Worm (Caenorhabditis elegans) whole organism, L4 larva: ENCODE measurements around the gene K07H8.5.

ENCODE experiments used
- F26F4.8 ChIP-seq: fragments of 200-800 bp; sonication (Bioruptor generic); conservative IDR thresholded peaks from 2 replicates; pipeline ENCODE4 v1.3.6; 2022; ENCODE audit warnings: missing genetic modification characterization, missing compliant biosample characterization
- F37D6.2 ChIP-seq: sonication (generic microtip); optimal IDR thresholded peaks from 2 replicates; lab custom pipeline; 2016; ENCODE audit warnings: mild to moderate bottlenecking, missing genetic modification characterization, missing compliant biosample characterization
- T20F7.1 ChIP-seq: fragments of 200-800 bp; sonication (Bioruptor generic); optimal IDR thresholded peaks from 2 replicates; lab custom pipeline; 2018; ENCODE audit warnings: mild to moderate bottlenecking, missing genetic modification characterization, missing compliant biosample characterization
- T26A8.4 ChIP-seq: fragments of 200-800 bp; sonication (Bioruptor generic); IDR thresholded peaks from 2 replicates; pipeline ENCODE4 v1.3.6; 2022; ENCODE audit warnings: missing genetic modification characterization, missing compliant biosample characterization
- Y48G9A.11 ChIP-seq: fragments of 200-800 bp; sonication (Bioruptor generic); IDR thresholded peaks from 2 replicates; pipeline ENCODE4 v1.3.6; 2022; ENCODE audit warnings: missing genetic modification reagents, missing genetic modification characterization, missing compliant biosample characterization
- Y5F2A.4 ChIP-seq: fragments of 200-800 bp; sonication (Bioruptor generic); optimal IDR thresholded peaks from 2 replicates; lab custom pipeline; 2018; ENCODE audit warnings: mild to moderate bottlenecking, missing genetic modification characterization, missing compliant biosample characterization
- ZK337.2 ChIP-seq: fragments of 200-800 bp; sonication (Bioruptor generic); IDR thresholded peaks from 2 replicates; pipeline ENCODE4 v1.3.6; 2022; ENCODE audit warnings: missing genetic modification reagents, missing genetic modification characterization, missing compliant biosample characterization
- aha-1 ChIP-seq: fragments of 150-350 bp; peaks from one replicate; lab custom pipeline; 2014; ENCODE audit warnings: missing biosample characterization, missing genetic modification characterization
- attf-4 ChIP-seq: sonication (generic microtip); optimal IDR thresholded peaks from 3 replicates; lab custom pipeline; 2017; ENCODE audit warnings: missing biosample characterization, missing genetic modification characterization
- ceh-20 ChIP-seq: fragments of 200-800 bp; sonication (Bioruptor generic); IDR thresholded peaks from 2 replicates; pipeline ENCODE4 v1.3.6; 2022; ENCODE audit warnings: missing genetic modification reagents, missing genetic modification characterization, missing compliant biosample characterization
- ceh-28 ChIP-seq: fragments of 150-350 bp; optimal IDR thresholded peaks from 2 replicates; lab custom pipeline; 2014; ENCODE audit warnings: missing biosample characterization, missing genetic modification reagents, missing genetic modification characterization
- ceh-32 ChIP-seq: sonication (generic microtip); optimal IDR thresholded peaks from 2 replicates; lab custom pipeline; 2016; ENCODE audit warnings: mild to moderate bottlenecking, missing genetic modification characterization, missing compliant biosample characterization; ENCODE audit not compliant: poor library complexity
- ceh-62 ChIP-seq: sonication (generic microtip); optimal IDR thresholded peaks from 2 replicates; lab custom pipeline; 2017; ENCODE audit warnings: missing biosample characterization, missing genetic modification characterization
- ces-1 ChIP-seq: fragments of 150-350 bp; sonication (generic microtip); optimal IDR thresholded peaks from 4 replicates; lab custom pipeline; 2014; ENCODE audit warnings: missing biosample characterization, missing genetic modification reagents, missing genetic modification characterization
- cey-2 ChIP-seq: sonication (generic microtip); optimal IDR thresholded peaks from 3 replicates; lab custom pipeline; 2017; ENCODE audit warnings: missing genetic modification characterization, mild to moderate bottlenecking, missing compliant biosample characterization, antibody characterized with exemption, borderline replicate concordance; ENCODE audit not compliant: insufficient read depth
- daf-12 ChIP-seq: fragments of 150-350 bp; optimal IDR thresholded peaks from 2 replicates; lab custom pipeline; 2014; ENCODE audit warnings: missing biosample characterization, missing genetic modification reagents, missing genetic modification characterization
- dmd-6 ChIP-seq: fragments of 200-800 bp; sonication (Bioruptor generic); IDR thresholded peaks from 2 replicates; pipeline ENCODE4 v1.3.6; 2022; ENCODE audit warnings: missing genetic modification reagents, missing genetic modification characterization, missing compliant biosample characterization
- dmd-8 ChIP-seq: fragments of 200-800 bp; sonication (Bioruptor generic); IDR thresholded peaks from 2 replicates; pipeline ENCODE4 v1.3.6; 2022; ENCODE audit warnings: missing genetic modification characterization, missing compliant biosample characterization
- duxl-1 ChIP-seq: sonication (generic microtip); optimal IDR thresholded peaks from 2 replicates; lab custom pipeline; 2016; ENCODE audit warnings: mild to moderate bottlenecking, missing genetic modification characterization, moderate library complexity, missing compliant biosample characterization; ENCODE audit not compliant: poor library complexity
- fos-1 ChIP-seq: fragments of 150-350 bp; optimal IDR thresholded peaks from 2 replicates; lab custom pipeline; 2014; ENCODE audit warnings: missing biosample characterization, missing genetic modification characterization
- gei-8 ChIP-seq: fragments of 200-800 bp; sonication (Bioruptor generic); optimal IDR thresholded peaks from 2 replicates; lab custom pipeline; 2018; ENCODE audit warnings: mild to moderate bottlenecking, missing genetic modification characterization, missing compliant biosample characterization
- hlh-30 ChIP-seq: sonication (generic microtip); optimal IDR thresholded peaks from 2 replicates; lab custom pipeline; 2017; ENCODE audit warnings: antibody characterized with exemption, mild to moderate bottlenecking, missing genetic modification characterization, missing compliant biosample characterization; ENCODE audit not compliant: insufficient read depth
- hmg-1.1 ChIP-seq: fragments of 200-800 bp; sonication (Bioruptor generic); IDR thresholded peaks from 2 replicates; pipeline ENCODE4 v1.3.6; 2022; ENCODE audit warnings: missing genetic modification reagents, missing genetic modification characterization, missing compliant biosample characterization
- lim-7 ChIP-seq: fragments of 200-800 bp; sonication (Bioruptor generic); IDR thresholded peaks from 2 replicates; pipeline ENCODE4 v1.3.6; 2022; ENCODE audit warnings: missing genetic modification characterization, missing compliant biosample characterization
- lin-13 ChIP-seq: fragments of 150-350 bp; optimal IDR thresholded peaks from 2 replicates; lab custom pipeline; 2014; ENCODE audit warnings: missing biosample characterization, missing genetic modification reagents, missing genetic modification characterization
- lin-29 ChIP-seq: fragments of 200-800 bp; sonication (Bioruptor generic); IDR thresholded peaks from 2 replicates; pipeline ENCODE4 v1.3.6; 2022; ENCODE audit warnings: missing genetic modification reagents, missing genetic modification characterization, missing compliant biosample characterization
- lir-3 ChIP-seq: sonication (generic microtip); optimal IDR thresholded peaks from 2 replicates; lab custom pipeline; 2016; ENCODE audit warnings: mild to moderate bottlenecking, missing genetic modification characterization, missing compliant biosample characterization
- mep-1 ChIP-seq: fragments of 150-350 bp; sonication (generic microtip); optimal IDR thresholded peaks from 3 replicates; lab custom pipeline; 2014; ENCODE audit warnings: missing biosample characterization, missing genetic modification characterization
- mes-2 ChIP-seq: sonication (generic microtip); optimal IDR thresholded peaks from 2 replicates; lab custom pipeline; 2016; ENCODE audit warnings: missing genotype, mild to moderate bottlenecking, missing genetic modification characterization, missing compliant biosample characterization; ENCODE audit not compliant: poor library complexity, severe bottlenecking
- mxl-3 ChIP-seq: fragments of 200-800 bp; sonication (Bioruptor generic); optimal IDR thresholded peaks from 2 replicates; lab custom pipeline; 2018; ENCODE audit warnings: mild to moderate bottlenecking, missing genetic modification characterization, missing compliant biosample characterization
- nhr-10 ChIP-seq: fragments of 150-350 bp; optimal IDR thresholded peaks from 2 replicates; lab custom pipeline; 2014; ENCODE audit warnings: missing biosample characterization, missing genetic modification characterization
- nhr-102 ChIP-seq: sonication (generic microtip); optimal IDR thresholded peaks from 2 replicates; lab custom pipeline; 2016; ENCODE audit warnings: mild to moderate bottlenecking, missing genetic modification characterization, moderate library complexity, missing compliant biosample characterization
- nhr-11 ChIP-seq: fragments of 150-350 bp; optimal IDR thresholded peaks from 2 replicates; lab custom pipeline; 2014; ENCODE audit warnings: missing biosample characterization, missing genetic modification characterization
- nhr-111 ChIP-seq: fragments of 200-800 bp; sonication (Bioruptor generic); optimal IDR thresholded peaks from 2 replicates; lab custom pipeline; 2018; ENCODE audit warnings: mild to moderate bottlenecking, missing genetic modification characterization, missing compliant biosample characterization
- nhr-237 ChIP-seq: sonication (generic microtip); optimal IDR thresholded peaks from 2 replicates; lab custom pipeline; 2017; ENCODE audit warnings: missing biosample characterization, missing genetic modification characterization
- nhr-28 ChIP-seq: fragments of 150-350 bp; optimal IDR thresholded peaks from 2 replicates; lab custom pipeline; 2014; ENCODE audit warnings: missing biosample characterization, missing genetic modification characterization
- nhr-42 ChIP-seq: fragments of 200-800 bp; sonication (Bioruptor generic); IDR thresholded peaks from 2 replicates; pipeline ENCODE4 v1.3.6; 2022; ENCODE audit warnings: missing genetic modification characterization, missing compliant biosample characterization
- nhr-48 ChIP-seq: sonication (generic microtip); optimal IDR thresholded peaks from 2 replicates; lab custom pipeline; 2016; ENCODE audit warnings: mild to moderate bottlenecking, missing genetic modification characterization, missing compliant biosample characterization
- nhr-77 ChIP-seq: fragments of 150-350 bp; optimal IDR thresholded peaks from 2 replicates; lab custom pipeline; 2014; ENCODE audit warnings: missing biosample characterization, missing genetic modification characterization
- pha-4 ChIP-seq, 2 experiments: fragments of 150-350 bp in 1 of 2; fragments of 200-800 bp in 1 of 2; sonication (Bioruptor generic) in 1 of 2; IDR thresholded peaks in 1 of 2; optimal IDR thresholded peaks in 1 of 2; 2 replicates each; pipeline versions ENCODE4 v1.3.6 to Lab custom; 2014 to 2022; ENCODE audit warnings: missing genetic modification characterization in 2 of 2, missing genetic modification reagents in 2 of 2, missing biosample characterization in 1 of 2, missing compliant biosample characterization in 1 of 2
- pqm-1 ChIP-seq: sonication (generic microtip); optimal IDR thresholded peaks from 2 replicates; lab custom pipeline; 2017; ENCODE audit warnings: missing biosample characterization, missing genetic modification characterization
- rbr-2 ChIP-seq: sonication (generic microtip); optimal IDR thresholded peaks from 2 replicates; lab custom pipeline; 2016; ENCODE audit warnings: missing genotype, missing genetic modification characterization, missing compliant biosample characterization
- set-16 ChIP-seq: fragments of 200-800 bp; sonication (Bioruptor generic); IDR thresholded peaks from 2 replicates; pipeline ENCODE4 v1.3.6; 2022; ENCODE audit warnings: missing genetic modification reagents, missing genetic modification characterization, missing compliant biosample characterization
- snpc-1.2 ChIP-seq: fragments of 200-800 bp; sonication (Bioruptor generic); IDR thresholded peaks from 2 replicates; pipeline ENCODE4 v1.3.6; 2022; ENCODE audit warnings: missing genetic modification reagents, missing genetic modification characterization, missing compliant biosample characterization
- snpc-4 ChIP-seq: fragments of 150-350 bp; optimal IDR thresholded peaks from 2 replicates; lab custom pipeline; 2014; ENCODE audit warnings: missing biosample characterization, missing genetic modification characterization
- spr-1 ChIP-seq: sonication (generic microtip); optimal IDR thresholded peaks from 2 replicates; lab custom pipeline; 2016; ENCODE audit warnings: mild to moderate bottlenecking, missing genetic modification characterization, missing compliant biosample characterization
- tag-97 ChIP-seq: fragments of 200-800 bp; sonication (Bioruptor generic); IDR thresholded peaks from 2 replicates; pipeline ENCODE4 v1.3.6; 2022; ENCODE audit warnings: missing genetic modification characterization, missing compliant biosample characterization
- unc-62 ChIP-seq, 3 experiments: fragments of 150-350 bp in 1 of 3; sonication (generic microtip); optimal IDR thresholded peaks in 2 of 3; peaks in 1 of 3; 1 replicate in 1 of 3; 2 replicates in 2 of 3; lab custom pipeline; 2014 to 2017; ENCODE audit warnings: missing biosample characterization in 3 of 3, missing genetic modification characterization in 3 of 3, missing genetic modification reagents in 3 of 3, missing genotype in 1 of 3
- zfp-3 ChIP-seq: fragments of 200-800 bp; sonication (Bioruptor generic); conservative IDR thresholded peaks from 2 replicates; pipeline ENCODE4 v1.3.6; 2022; ENCODE audit warnings: missing genetic modification reagents, missing genetic modification characterization, missing compliant biosample characterization
- zip-2 ChIP-seq: fragments of 150-350 bp; optimal IDR thresholded peaks from 2 replicates; lab custom pipeline; 2014; ENCODE audit warnings: missing biosample characterization, missing genetic modification characterization
- ztf-7 ChIP-seq: fragments of 150-350 bp; optimal IDR thresholded peaks from 2 replicates; lab custom pipeline; 2014; ENCODE audit warnings: missing biosample characterization, missing genetic modification characterization

The K07H8.5 gene

ce11 chrIV:8232428-8232827 lies 35.7 kb upstream of the K07H8.5 start:
- TF ChIP-seq ces-1 (GFP tag; lab: Kevin White, UChicago), result no peak
- TF ChIP-seq F26F4.8 (GFP tag; lab: Robert Waterston, UW), result no peak
- no peak for TF ChIP-seq lin-29
- no peak for TF ChIP-seq pha-4 (GFP tag; IDR thresholded peaks at IDR 0.05; lab: Robert Waterston, UW)
- TF ChIP-seq pha-4 (tag; optimal IDR thresholded peaks at IDR 0.05; lab: Kevin White, UChicago), result no peak
- peak; percentile 95 for TF ChIP-seq hlh-30 (tag; lab: Kevin White, UChicago)
- no peak for TF ChIP-seq ceh-62 (tag; lab: Kevin White, UChicago)
- no peak for TF ChIP-seq nhr-111
- TF ChIP-seq rbr-2 (tag; lab: Kevin White, UChicago), result no peak
- no peak for TF ChIP-seq gei-8 (GFP tag; lab: Kevin White, UChicago)
- no peak for TF ChIP-seq dmd-8 (GFP tag; lab: Robert Waterston, UW)
- no peak for TF ChIP-seq pqm-1 (tag; lab: Kevin White, UChicago)
- TF ChIP-seq hmg-1.1 (GFP tag; lab: Robert Waterston, UW), result 0 out of 2 replicates have a peak, but pooled peaks have one; percentile 15
- no peak for TF ChIP-seq fos-1
- no peak for TF ChIP-seq ceh-32
- peak; percentile 41 for TF ChIP-seq nhr-28
- no peak for TF ChIP-seq lim-7 (GFP tag; lab: Robert Waterston, UW)
- TF ChIP-seq lir-3, result no peak
- TF ChIP-seq ztf-7, result no peak
- no peak for TF ChIP-seq nhr-102 (tag; lab: Kevin White, UChicago)
- no peak for TF ChIP-seq T20F7.1
- no peak for TF ChIP-seq ceh-28 (tag; lab: Kevin White, UChicago)
- no peak for TF ChIP-seq Y5F2A.4
- no peak for TF ChIP-seq nhr-48 (tag; lab: Kevin White, UChicago)
- TF ChIP-seq Y48G9A.11 (GFP tag; lab: Robert Waterston, UW), result no peak
- no peak for TF ChIP-seq F37D6.2 (tag; lab: Kevin White, UChicago)
- no peak for TF ChIP-seq snpc-1.2 (GFP tag; lab: Robert Waterston, UW)
- no peak for TF ChIP-seq zfp-3 (GFP tag; lab: Robert Waterston, UW)
- TF ChIP-seq snpc-4 (tag; lab: Kevin White, UChicago), result no peak
- TF ChIP-seq attf-4, result no peak
- no peak for TF ChIP-seq T26A8.4 (GFP tag; lab: Robert Waterston, UW)
- TF ChIP-seq nhr-11 (tag; lab: Kevin White, UChicago), result peak; percentile 22
- TF ChIP-seq mep-1 (tag; lab: Kevin White, UChicago), result peak; percentile 5
- no peak for TF ChIP-seq duxl-1 (tag; lab: Kevin White, UChicago)
- TF ChIP-seq unc-62 (GFP tag; optimal IDR thresholded peaks at IDR 0.05 in 1 of 2; lab: Kevin White, UChicago), result no peak
- no peak for TF ChIP-seq unc-62 (tag; optimal IDR thresholded peaks at IDR 0.05; lab: Kevin White, UChicago)
- TF ChIP-seq nhr-10 (tag; lab: Kevin White, UChicago), result no peak
- TF ChIP-seq zip-2, result no peak
- no peak for TF ChIP-seq ceh-20
- no peak for TF ChIP-seq aha-1 (tag; lab: Kevin White, UChicago)
- no peak for TF ChIP-seq lin-13 (GFP tag; lab: Kevin White, UChicago)
- no peak for TF ChIP-seq cey-2 (tag; lab: Kevin White, UChicago)
- TF ChIP-seq nhr-77 (tag; lab: Kevin White, UChicago), result peak; percentile 19
- peak; percentile 81 for TF ChIP-seq mxl-3
- no peak for TF ChIP-seq tag-97 (GFP tag; lab: Robert Waterston, UW)
- TF ChIP-seq ZK337.2 (GFP tag; lab: Robert Waterston, UW), result no peak
- no peak for TF ChIP-seq nhr-42 (GFP tag; lab: Robert Waterston, UW)
- TF ChIP-seq dmd-6 (GFP tag; lab: Robert Waterston, UW), result 0 out of 2 replicates have a peak, but pooled peaks have one; percentile 10
- TF ChIP-seq set-16 (GFP tag; lab: Robert Waterston, UW), result no peak
- TF ChIP-seq mes-2 (tag; lab: Kevin White, UChicago), result no peak
- TF ChIP-seq daf-12, result no peak
- TF ChIP-seq nhr-237 (tag; lab: Kevin White, UChicago), result no peak
- TF ChIP-seq spr-1 (tag; lab: Kevin White, UChicago), result no peak
